Worm (Caenorhabditis elegans) whole organism, L3 larva: ENCODE measurements around the gene ZC262.13.
A peak's percentile ranks its signal among the peaks of the same experiment; 100 is the strongest.

ENCODE experiments used
- R02D3.7 ChIP-seq: fragments of 150-350 bp; optimal IDR thresholded peaks from 2 replicates; lab custom pipeline; 2014; ENCODE audit warnings: missing biosample characterization, missing genetic modification characterization
- ZK546.5 ChIP-seq: sonication (generic microtip); optimal IDR thresholded peaks from 2 replicates; lab custom pipeline; 2017; ENCODE audit warnings: missing biosample characterization, missing genetic modification characterization
- aly-2 ChIP-seq: fragments of 150-350 bp; optimal IDR thresholded peaks from 2 replicates; lab custom pipeline; 2014; ENCODE audit warnings: missing biosample characterization, missing genetic modification characterization
- ama-1 ChIP-seq: fragments of 150-350 bp; optimal IDR thresholded peaks from 2 replicates; lab custom pipeline; 2018
- ceh-16 ChIP-seq: sonication (generic microtip); optimal IDR thresholded peaks from 2 replicates; lab custom pipeline; 2017; ENCODE audit warnings: missing biosample characterization, missing genetic modification characterization
- ceh-28 ChIP-seq: fragments of 150-350 bp; optimal IDR thresholded peaks from 2 replicates; lab custom pipeline; 2014; ENCODE audit warnings: missing biosample characterization, missing genetic modification reagents, missing genetic modification characterization
- ceh-82 ChIP-seq: fragments of 150-350 bp; optimal IDR thresholded peaks from 2 replicates; lab custom pipeline; 2014; ENCODE audit warnings: missing biosample characterization, missing genetic modification characterization
- ceh-9 ChIP-seq: sonication (generic microtip); optimal IDR thresholded peaks from 2 replicates; lab custom pipeline; 2018; ENCODE audit warnings: missing biosample characterization, missing genetic modification characterization
- daf-12 ChIP-seq: fragments of 150-350 bp; optimal IDR thresholded peaks from 2 replicates; lab custom pipeline; 2014; ENCODE audit warnings: missing biosample characterization, missing genetic modification reagents, missing genetic modification characterization
- egl-27 ChIP-seq: sonication (generic microtip); optimal IDR thresholded peaks from 4 replicates; lab custom pipeline; 2017; ENCODE audit warnings: missing biosample characterization, missing genetic modification reagents, missing genetic modification characterization
- egl-5 ChIP-seq: fragments of 150-350 bp; optimal IDR thresholded peaks from 2 replicates; lab custom pipeline; 2017; ENCODE audit warnings: missing biosample characterization, missing genetic modification reagents, missing genetic modification characterization, inconsistent platforms
- elt-1 ChIP-seq: fragments of 150-350 bp; optimal IDR thresholded peaks from 2 replicates; lab custom pipeline; 2014; ENCODE audit warnings: missing biosample characterization, missing genetic modification characterization
- elt-2 ChIP-seq: sonication (generic microtip); optimal IDR thresholded peaks from 2 replicates; lab custom pipeline; 2016; ENCODE audit warnings: missing genetic modification reagents, mild to moderate bottlenecking, missing genetic modification characterization, missing compliant biosample characterization
- elt-3 ChIP-seq, 3 experiments: fragments of 150-350 bp in 1 of 3; sonication (generic microtip) in 2 of 3; optimal IDR thresholded peaks; 2 replicates in 2 of 3; 4 replicates in 1 of 3; lab custom pipeline; 2014 to 2017; ENCODE audit warnings: missing biosample characterization in 3 of 3, missing genetic modification characterization in 3 of 3
- eor-1 ChIP-seq, 2 experiments: fragments of 150-350 bp; optimal IDR thresholded peaks; 2 replicates each; lab custom pipeline; 2014 to 2018; ENCODE audit warnings: missing biosample characterization in 2 of 2, missing genetic modification characterization in 2 of 2
- fkh-10 ChIP-seq: sonication (generic microtip); optimal IDR thresholded peaks from 2 replicates; lab custom pipeline; 2017; ENCODE audit warnings: missing biosample characterization, missing genetic modification reagents, missing genetic modification characterization
- fkh-2 ChIP-seq: fragments of 150-350 bp; optimal IDR thresholded peaks from 2 replicates; lab custom pipeline; 2014; ENCODE audit warnings: missing biosample characterization, missing genetic modification reagents, missing genetic modification characterization
- fos-1 ChIP-seq: fragments of 150-350 bp; optimal IDR thresholded peaks from 2 replicates; lab custom pipeline; 2014; ENCODE audit warnings: missing biosample characterization, missing genetic modification characterization
- hmg-11 ChIP-seq: sonication (generic microtip); optimal IDR thresholded peaks from 2 replicates; lab custom pipeline; 2016; ENCODE audit warnings: missing genetic modification characterization, missing compliant biosample characterization
- jun-1 ChIP-seq: fragments of 150-350 bp; optimal IDR thresholded peaks from 2 replicates; lab custom pipeline; 2014; ENCODE audit warnings: missing biosample characterization, missing genetic modification reagents, missing genetic modification characterization
- lin-15B ChIP-seq: fragments of 150-350 bp; optimal IDR thresholded peaks from 2 replicates; lab custom pipeline; 2014; ENCODE audit warnings: missing biosample characterization, missing genetic modification characterization
- lin-39 ChIP-seq: fragments of 150-350 bp; optimal IDR thresholded peaks from 2 replicates; lab custom pipeline; 2018; ENCODE audit warnings: missing biosample characterization, missing genetic modification reagents, missing genetic modification characterization
- lsy-12 ChIP-seq: sonication (generic microtip); optimal IDR thresholded peaks from 2 replicates; lab custom pipeline; 2016; ENCODE audit warnings: mild to moderate bottlenecking, missing genetic modification characterization, missing compliant biosample characterization
- mdl-1 ChIP-seq: fragments of 150-350 bp; optimal IDR thresholded peaks from 2 replicates; lab custom pipeline; 2014; ENCODE audit warnings: missing biosample characterization, missing genetic modification characterization
- mml-1 ChIP-seq: fragments of 150-350 bp; sonication (generic microtip); optimal IDR thresholded peaks from 3 replicates; lab custom pipeline; 2014; ENCODE audit warnings: missing biosample characterization, missing genetic modification characterization
- nfya-1 ChIP-seq: sonication (generic microtip); optimal IDR thresholded peaks from 2 replicates; lab custom pipeline; 2017; ENCODE audit warnings: missing genetic modification characterization, mild to moderate bottlenecking, missing compliant biosample characterization, antibody characterized with exemption, moderate library complexity; ENCODE audit not compliant: insufficient read depth
- nhr-11 ChIP-seq: fragments of 150-350 bp; optimal IDR thresholded peaks from 2 replicates; lab custom pipeline; 2014; ENCODE audit warnings: missing biosample characterization, missing genetic modification characterization
- nhr-12 ChIP-seq: fragments of 150-350 bp; optimal IDR thresholded peaks from 2 replicates; lab custom pipeline; 2014; ENCODE audit warnings: missing biosample characterization, missing genetic modification characterization
- nhr-23 ChIP-seq: fragments of 150-350 bp; optimal IDR thresholded peaks from 2 replicates; lab custom pipeline; 2014; ENCODE audit warnings: missing biosample characterization, missing genetic modification reagents, missing genetic modification characterization
- nhr-237 ChIP-seq: fragments of 150-350 bp; optimal IDR thresholded peaks from 2 replicates; lab custom pipeline; 2014; ENCODE audit warnings: missing biosample characterization, missing genetic modification characterization
- nhr-25 ChIP-seq: sonication (generic microtip); optimal IDR thresholded peaks from 2 replicates; lab custom pipeline; 2017; ENCODE audit warnings: missing biosample characterization, missing genetic modification characterization
- nhr-28 ChIP-seq: fragments of 150-350 bp; optimal IDR thresholded peaks from 2 replicates; lab custom pipeline; 2014; ENCODE audit warnings: missing biosample characterization, missing genetic modification characterization
- nhr-43 ChIP-seq: sonication (generic microtip); optimal IDR thresholded peaks from 2 replicates; lab custom pipeline; 2016; ENCODE audit warnings: mild to moderate bottlenecking, missing genetic modification characterization, missing compliant biosample characterization; ENCODE audit not compliant: poor library complexity, severe bottlenecking
- nhr-67 ChIP-seq: fragments of 150-350 bp; optimal IDR thresholded peaks from 2 replicates; lab custom pipeline; 2014; ENCODE audit warnings: missing biosample characterization, missing genetic modification characterization
- nhr-76 ChIP-seq: fragments of 150-350 bp; sonication (generic microtip); optimal IDR thresholded peaks from 5 replicates; lab custom pipeline; 2014; ENCODE audit warnings: missing biosample characterization, missing genetic modification characterization
- nhr-77 ChIP-seq: fragments of 150-350 bp; optimal IDR thresholded peaks from 2 replicates; lab custom pipeline; 2014; ENCODE audit warnings: missing biosample characterization, missing genetic modification characterization
- pha-4 ChIP-seq: fragments of 150-350 bp; optimal IDR thresholded peaks from 2 replicates; lab custom pipeline; 2014; ENCODE audit warnings: missing biosample characterization, missing genetic modification reagents, missing genetic modification characterization
- pqm-1 ChIP-seq: fragments of 150-350 bp; optimal IDR thresholded peaks from 2 replicates; lab custom pipeline; 2017; ENCODE audit warnings: missing biosample characterization, missing genetic modification characterization, inconsistent platforms
- sea-2 ChIP-seq: fragments of 150-350 bp; sonication (generic microtip); optimal IDR thresholded peaks from 4 replicates; lab custom pipeline; 2014; ENCODE audit warnings: missing biosample characterization, missing genetic modification reagents, missing genetic modification characterization
- skn-1 ChIP-seq: fragments of 150-350 bp; optimal IDR thresholded peaks from 2 replicates; lab custom pipeline; 2014; ENCODE audit warnings: missing biosample characterization, missing genetic modification characterization
- snpc-4 ChIP-seq: fragments of 150-350 bp; optimal IDR thresholded peaks from 2 replicates; lab custom pipeline; 2014; ENCODE audit warnings: missing biosample characterization, missing genetic modification characterization
- tbx-2 ChIP-seq: sonication (generic microtip); optimal IDR thresholded peaks from 2 replicates; lab custom pipeline; 2016; ENCODE audit warnings: mild to moderate bottlenecking, missing genetic modification characterization, missing compliant biosample characterization
- unc-39 ChIP-seq: sonication (generic microtip); optimal IDR thresholded peaks from 4 replicates; lab custom pipeline; 2017; ENCODE audit warnings: missing biosample characterization, missing genetic modification characterization
- unc-62 ChIP-seq: fragments of 150-350 bp; sonication (generic microtip); optimal IDR thresholded peaks from 4 replicates; lab custom pipeline; 2014; ENCODE audit warnings: missing biosample characterization, missing genetic modification reagents, missing genetic modification characterization
- zag-1 ChIP-seq: fragments of 150-350 bp; optimal IDR thresholded peaks from 2 replicates; lab custom pipeline; 2014; ENCODE audit warnings: missing biosample characterization, missing genetic modification characterization
- ztf-11 ChIP-seq: fragments of 150-350 bp; optimal IDR thresholded peaks from 2 replicates; lab custom pipeline; 2014; ENCODE audit warnings: missing biosample characterization, missing genetic modification characterization
- ztf-4 ChIP-seq: fragments of 150-350 bp; optimal IDR thresholded peaks from 2 replicates; lab custom pipeline; 2014; ENCODE audit warnings: missing biosample characterization, missing genetic modification characterization

ZC262.13 gene

ce11 chrIII:8356407-8356881, 30.4 kb downstream of the ZC262.13 start (continued):
- peak; percentile 67 for TF ChIP-seq lin-39
- peak; percentile 59 for TF ChIP-seq ama-1 (lab: Kevin White, UChicago)
- TF ChIP-seq elt-1 (tag; lab: Kevin White, UChicago) = peak; percentile 15
- TF ChIP-seq mml-1 (tag; lab: Kevin White, UChicago) = no peak
- TF ChIP-seq fkh-10 (GFP tag; lab: Kevin White, UChicago) = peak; percentile 11
- peak; percentile 70 for TF ChIP-seq snpc-4 (tag; lab: Kevin White, UChicago)
- peak; percentile 87 for TF ChIP-seq nfya-1
- TF ChIP-seq hmg-11 (tag; lab: Kevin White, UChicago) = peak; percentile 95
- TF ChIP-seq pqm-1 = peak; percentile 50
- peak; percentile 51 for TF ChIP-seq nhr-43
- TF ChIP-seq egl-5 (tag; lab: Kevin White, UChicago) = peak; percentile 47
- TF ChIP-seq zag-1 = no peak
- TF ChIP-seq nhr-77 = no peak
- TF ChIP-seq daf-12 (tag; lab: Kevin White, UChicago) = no peak
- no peak for TF ChIP-seq ceh-16 (tag; lab: Kevin White, UChicago)
- no peak for TF ChIP-seq fkh-2 (tag; lab: Kevin White, UChicago)
- TF ChIP-seq mdl-1 (tag; lab: Kevin White, UChicago) = no peak
- peak; percentile 49 for TF ChIP-seq lsy-12 (tag; lab: Kevin White, UChicago)
- no peak for TF ChIP-seq fos-1 (tag; lab: Kevin White, UChicago)

- TF ChIP-seq nhr-28 (no peak), zag-1 (no peak), nhr-23 (peak; percentile 85), jun-1 (tag; lab: Kevin White, UChicago) (peak; percentile 16), unc-39 (tag; lab: Kevin White, UChicago) (no peak), lin-15B (tag; lab: Kevin White, UChicago) (peak; percentile 98), lsy-12 (tag; lab: Kevin White, UChicago) (peak; percentile 53), fos-1 (tag; lab: Kevin White, UChicago) (no peak), tbx-2 (tag; lab: Kevin White, UChicago) (no peak), mml-1 (tag; lab: Kevin White, UChicago) (no peak), lin-39 (peak; percentile 92), nhr-237 (no peak), ceh-9 (tag; lab: Kevin White, UChicago) (no peak), nhr-25 (peak; percentile 60), nhr-12 (tag; lab: Kevin White, UChicago) (no peak), fkh-10 (GFP tag; lab: Kevin White, UChicago) (peak; percentile 58), nhr-77 (no peak), ZK546.5 (no peak), nhr-11 (peak; percentile 20), eor-1 (tag; optimal IDR thresholded peaks at IDR 0.05; lab: Kevin White, UChicago) (no peak), ceh-16 (tag; lab: Kevin White, UChicago) (no peak), nhr-43 (peak; percentile 62), unc-62 (no peak), egl-5 (tag; lab: Kevin White, UChicago) (peak; percentile 99), pha-4 (tag; lab: Kevin White, UChicago) (peak; percentile 97), daf-12 (tag; lab: Kevin White, UChicago) (no peak), hmg-11 (tag; lab: Kevin White, UChicago) (peak; percentile 56), aly-2 (tag; lab: Kevin White, UChicago) (no peak), egl-27 (peak; percentile 30), mdl-1 (tag; lab: Kevin White, UChicago) (no peak), snpc-4 (tag; lab: Kevin White, UChicago) (peak; percentile 39), R02D3.7 (tag; lab: Kevin White, UChicago) (peak; percentile 99), nhr-76 (tag; lab: Kevin White, UChicago) (no peak), nfya-1 (peak; percentile 96), fkh-2 (tag; lab: Kevin White, UChicago) (no peak), ceh-28 (peak; percentile 47), ama-1 (lab: Kevin White, UChicago) (peak; percentile 27), ztf-4 (no peak), sea-2 (GFP tag; lab: Kevin White, UChicago) (no peak), elt-2 (tag; lab: Kevin White, UChicago) (peak; percentile 56), elt-3 (tag; optimal IDR thresholded peaks at IDR 0.05; lab: Kevin White, UChicago) (peak in 1 of 3 experiments; percentile 26), skn-1 (tag; lab: Kevin White, UChicago) (peak; percentile 85), pqm-1 (peak; percentile 53), elt-1 (tag; lab: Kevin White, UChicago) (no peak), ztf-11 (tag; lab: Kevin White, UChicago) (no peak), ceh-82 (tag; lab: Kevin White, UChicago) (no peak), nhr-67 (no peak)
These were observed 32.2 kb downstream of the ZC262.13 start, which contains the start of the genes R05D3.8 and rfp-1 for ce11 chrIII:8358213-8358672. R05D3.8 (minus strand) TSS chrIII:8358327. rfp-1 (plus strand) TSS chrIII:8358622.
